Fruit fly (Drosophila melanogaster) S2 (cell line): ENCODE measurements around the gene Cyp4d14.
A peak's percentile ranks its signal among the peaks of the same experiment; 100 is the strongest.

Source experiments
- CG8478 ChIP-seq: fragments of >200 bp; optimal IDR thresholded peaks from 2 replicates; lab custom pipeline; 2018
- CTCF ChIP-seq, 2 experiments: fragments of >200 bp; optimal IDR thresholded peaks; 2 replicates each; lab custom pipeline; 2018

Gene Cyp4d14

DNA sequence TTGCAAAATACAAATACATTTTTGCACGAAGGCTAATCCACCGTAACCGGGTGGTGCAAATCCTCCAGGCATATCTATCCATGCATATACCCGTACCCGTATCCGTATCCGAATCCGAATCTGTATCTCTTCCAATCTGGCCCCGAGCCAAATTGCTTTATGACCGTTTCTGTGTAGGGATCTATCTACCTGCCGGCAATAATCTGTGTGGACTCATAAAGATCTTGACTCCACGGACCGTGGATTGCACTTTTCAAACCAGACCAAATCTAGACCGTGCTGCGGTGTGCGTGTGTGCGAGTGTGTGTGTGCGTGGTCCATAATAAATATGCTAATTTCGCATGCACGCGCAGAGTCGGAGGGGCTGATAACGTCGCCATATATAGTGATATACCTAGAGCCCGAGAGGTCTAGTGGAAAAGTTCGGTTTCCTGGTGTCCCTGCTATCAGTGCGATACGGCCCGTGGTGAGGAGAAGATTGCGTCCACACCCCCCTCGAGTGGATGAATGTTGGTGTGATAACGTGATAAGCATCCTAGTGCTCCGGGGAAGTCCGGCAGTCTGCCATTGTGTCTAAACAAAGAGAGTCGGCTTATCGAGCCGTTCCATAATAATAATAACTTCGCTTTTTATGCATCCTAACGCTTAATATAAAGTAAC lies 32.7 kb downstream of the Cyp4d14 start:
- TF ChIP-seq CG8478 (lab: Kevin White, UChicago) (no peak), CTCF (optimal IDR thresholded peaks at IDR 0.05; lab: Kevin White, UChicago) (no peak)

dm6 chrX:2141854-2142216 lies 33.3 kb downstream of the Cyp4d14 start:
- TF ChIP-seq CG8478 (lab: Kevin White, UChicago) (no peak), CTCF (optimal IDR thresholded peaks at IDR 0.05; lab: Kevin White, UChicago) (no peak)

dm6 chrX:2141159-2141853 lies 33.8 kb downstream of the Cyp4d14 start, which contains the start of gene D2hgdh:
Gene D2hgdh (plus strand): TSS chrX:2141489.
- no peak for TF ChIP-seq CG8478 (lab: Kevin White, UChicago)
- TF ChIP-seq CTCF (optimal IDR thresholded peaks at IDR 0.05; lab: Kevin White, UChicago) = no peak

- no peak for TF ChIP-seq CG8478 (lab: Kevin White, UChicago)
- no peak for TF ChIP-seq CTCF (optimal IDR thresholded peaks at IDR 0.05; lab: Kevin White, UChicago)
Measured at dm6 chrX:2140487-2140886, 34.6 kb downstream of the Cyp4d14 start.

DNA sequence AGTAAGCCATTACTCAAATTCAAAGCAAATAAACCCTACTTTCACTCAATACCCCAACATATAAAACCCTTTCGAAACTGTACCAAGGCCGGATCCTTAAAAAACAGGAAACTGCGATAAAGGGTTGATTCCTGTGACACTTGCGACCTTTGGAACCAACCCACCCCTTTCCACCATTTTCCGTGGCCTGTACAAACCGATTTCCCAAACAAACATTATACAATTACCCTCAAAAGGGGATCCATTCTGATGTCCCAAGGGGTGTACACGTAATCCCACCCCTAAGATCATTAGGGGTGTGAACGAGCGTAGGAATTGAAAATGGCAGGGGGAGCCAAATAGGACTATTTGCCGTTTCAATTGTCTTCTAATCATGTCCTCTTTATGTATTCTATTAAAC lies 35.5 kb downstream of the Cyp4d14 start:
- no peak for TF ChIP-seq CTCF (optimal IDR thresholded peaks at IDR 0.05; lab: Kevin White, UChicago)
- no peak for TF ChIP-seq CG8478 (lab: Kevin White, UChicago)

DNA sequence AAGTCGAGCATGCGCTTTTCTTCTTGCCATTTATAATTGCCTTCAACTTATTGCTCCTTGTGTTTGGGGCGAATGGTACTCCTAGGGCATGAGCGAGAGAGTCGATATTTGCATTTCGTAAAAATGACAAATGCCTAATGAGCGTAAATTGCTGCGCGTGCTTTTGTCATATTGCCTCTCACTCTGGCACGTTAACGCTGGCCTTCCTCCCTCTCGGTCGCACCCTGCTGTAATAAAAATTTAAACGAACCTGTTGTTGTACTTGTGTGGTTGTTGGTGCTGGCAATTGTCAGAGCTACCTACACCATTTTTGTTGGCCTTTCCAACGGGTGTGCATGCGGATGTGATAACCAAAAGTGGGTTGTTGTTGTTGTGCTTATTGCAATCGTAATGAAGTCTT lies 36.7 kb downstream of the Cyp4d14 start:
- TF ChIP-seq CG8478 (lab: Kevin White, UChicago) = no peak
- TF ChIP-seq CTCF (optimal IDR thresholded peaks at IDR 0.05; lab: Kevin White, UChicago) = no peak

DNA sequence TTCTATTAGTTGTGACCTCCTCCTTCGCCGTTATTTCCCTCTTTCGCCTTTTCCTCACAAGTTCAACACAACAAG lies 36.9 kb downstream of the Cyp4d14 start, which contains the start of gene ph-p:
Gene ph-p (minus strand): TSS at position 30 of the 75 bp plus-strand sequence.
- no peak for TF ChIP-seq CTCF (optimal IDR thresholded peaks at IDR 0.05; lab: Kevin White, UChicago)
- TF ChIP-seq CG8478 (lab: Kevin White, UChicago) = no peak

- no peak for TF ChIP-seq CG8478 (lab: Kevin White, UChicago)
- no peak for TF ChIP-seq CTCF (optimal IDR thresholded peaks at IDR 0.05; lab: Kevin White, UChicago)
Measured at dm6 chrX:2137587-2138341, 37.4 kb downstream of the Cyp4d14 start.

dm6 chrX:2136831-2137452 lies 38.2 kb downstream of the Cyp4d14 start:
- TF ChIP-seq CG8478 (lab: Kevin White, UChicago) (peak; percentile 30), CTCF (optimal IDR thresholded peaks at IDR 0.05; lab: Kevin White, UChicago) (peak in 1 of 2 experiments; percentile 23)

dm6 chrX:2135868-2136787 lies 39.0 kb downstream of the Cyp4d14 start:
- no peak for TF ChIP-seq CG8478 (lab: Kevin White, UChicago)

dm6 chrX:2134965-2135758 lies 40.0 kb downstream of the Cyp4d14 start:
- no peak for TF ChIP-seq CTCF (optimal IDR thresholded peaks at IDR 0.05; lab: Kevin White, UChicago)
- TF ChIP-seq CG8478 (lab: Kevin White, UChicago) = no peak

dm6 chrX:2134226-2134880 lies 40.8 kb downstream of the Cyp4d14 start:
- TF ChIP-seq CTCF (optimal IDR thresholded peaks at IDR 0.05; lab: Kevin White, UChicago) (no peak), CG8478 (lab: Kevin White, UChicago) (no peak)

DNA sequence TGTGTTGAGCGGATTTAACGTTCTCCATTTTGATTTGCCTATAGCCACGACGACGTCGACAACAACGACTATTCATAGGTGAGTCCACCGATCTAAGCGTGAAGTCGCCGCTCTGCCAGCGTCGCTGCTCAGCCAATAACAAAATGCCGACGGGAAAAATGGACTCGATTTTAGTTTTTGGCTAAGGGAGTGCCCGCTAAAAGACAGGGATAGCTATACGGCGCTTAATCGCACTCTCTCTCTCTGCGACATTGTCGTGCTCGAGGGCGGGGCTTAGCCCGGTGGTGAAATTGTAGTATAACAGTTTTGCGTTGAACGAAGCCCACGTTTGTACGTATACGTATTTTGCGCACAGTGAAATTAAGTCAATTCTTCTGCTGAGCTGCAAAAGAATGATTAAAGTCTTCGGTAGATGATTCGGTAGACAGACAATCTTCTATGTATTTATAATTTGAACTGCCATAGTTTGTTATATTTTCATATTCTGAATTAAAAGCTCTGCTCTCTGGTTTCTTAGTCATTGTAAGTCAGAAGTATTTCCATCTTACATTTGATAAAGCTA lies 49.5 kb downstream of the Cyp4d14 start:
- TF ChIP-seq CTCF (optimal IDR thresholded peaks at IDR 0.05; lab: Kevin White, UChicago) (peak in 1 of 2 experiments; percentile 48), CG8478 (lab: Kevin White, UChicago) (no peak)
